Worm (Caenorhabditis elegans) whole organism, young adult: Measurements from ENCODE around the gene sti-1.

Experiments
- B0336.3 ChIP-seq: fragments of 200-800 bp; sonication (Bioruptor generic); IDR thresholded peaks from 2 replicates; pipeline ENCODE4 v1.3.6; 2022; ENCODE audit warnings: missing genetic modification characterization, missing compliant biosample characterization
- F23B12.7 ChIP-seq: sonication (generic microtip); optimal IDR thresholded peaks from 2 replicates; lab custom pipeline; 2017; ENCODE audit warnings: missing genetic modification characterization, mild to moderate bottlenecking, missing compliant biosample characterization, antibody characterized with exemption, moderate library complexity; ENCODE audit not compliant: insufficient read depth
- F55B11.4 ChIP-seq: sonication (generic microtip); optimal IDR thresholded peaks from 2 replicates; lab custom pipeline; 2016; ENCODE audit warnings: missing compliant biosample characterization, missing genetic modification characterization, borderline replicate concordance; ENCODE audit not compliant: insufficient read depth
- F57C9.4 ChIP-seq: sonication (generic microtip); optimal IDR thresholded peaks from 2 replicates; lab custom pipeline; 2017; ENCODE audit warnings: mild to moderate bottlenecking, missing genetic modification characterization, missing compliant biosample characterization
- K12H6.12 ChIP-seq: fragments of 200-800 bp; sonication (Bioruptor generic); optimal IDR thresholded peaks from 2 replicates; lab custom pipeline; 2018; ENCODE audit warnings: mild to moderate bottlenecking, missing genetic modification characterization, missing compliant biosample characterization
- Y53F4B.3 ChIP-seq: fragments of 200-800 bp; sonication (Bioruptor generic); IDR thresholded peaks from 2 replicates; pipeline ENCODE4 v1.3.6; 2022; ENCODE audit warnings: missing genetic modification reagents, missing genetic modification characterization, missing compliant biosample characterization
- Y67H2A.10 ChIP-seq: fragments of 200-800 bp; sonication (Bioruptor generic); conservative IDR thresholded peaks from 2 replicates; pipeline ENCODE4 v1.3.6; 2022; ENCODE audit warnings: missing genetic modification reagents, missing genetic modification characterization, missing compliant biosample characterization
- Y79H2A.3 ChIP-seq: fragments of 200-800 bp; sonication (Bioruptor generic); conservative IDR thresholded peaks from 2 replicates; pipeline ENCODE4 v1.3.6; 2022; ENCODE audit warnings: missing genetic modification reagents, missing genetic modification characterization, missing compliant biosample characterization
- Y95B8A.8 ChIP-seq: fragments of 200-800 bp; sonication (Bioruptor generic); IDR thresholded peaks from 2 replicates; pipeline ENCODE4 v1.3.6; 2022; ENCODE audit warnings: missing genetic modification reagents, missing genetic modification characterization, missing compliant biosample characterization
- ZK185.1 ChIP-seq: sonication (generic microtip); optimal IDR thresholded peaks from 2 replicates; lab custom pipeline; 2016; ENCODE audit warnings: mild to moderate bottlenecking, missing genetic modification characterization, missing compliant biosample characterization; ENCODE audit not compliant: poor library complexity, severe bottlenecking
- ama-1 ChIP-seq, 3 experiments: fragments of 150-350 bp in 1 of 3; sonication (generic microtip) in 2 of 3; optimal IDR thresholded peaks; 2 replicates each; lab custom pipeline; 2014 to 2018; ENCODE audit warnings: missing biosample characterization in 2 of 3, missing genetic modification characterization in 2 of 3, missing genetic modification reagents in 2 of 3
- attf-5 ChIP-seq: fragments of 200-800 bp; sonication (Bioruptor generic); optimal IDR thresholded peaks from 2 replicates; lab custom pipeline; 2018; ENCODE audit warnings: mild to moderate bottlenecking, missing genetic modification characterization, missing compliant biosample characterization
- cebp-1 ChIP-seq, 2 experiments: fragments of 200-800 bp in 1 of 2; sonication (Bioruptor generic) in 1 of 2; sonication (generic microtip) in 1 of 2; IDR thresholded peaks in 1 of 2; optimal IDR thresholded peaks in 1 of 2; 2 replicates each; pipeline versions ENCODE4 v1.3.6 to Lab custom; 2017 to 2022; ENCODE audit warnings: missing compliant biosample characterization in 2 of 2, missing genetic modification characterization in 2 of 2, mild to moderate bottlenecking in 1 of 2, missing genetic modification reagents in 1 of 2, moderate library complexity in 1 of 2
- ceh-79 ChIP-seq: sonication (generic microtip); optimal IDR thresholded peaks from 2 replicates; lab custom pipeline; 2017; ENCODE audit warnings: mild to moderate bottlenecking, missing genetic modification characterization, missing compliant biosample characterization
- chd-7 ChIP-seq: sonication (generic microtip); optimal IDR thresholded peaks from 2 replicates; lab custom pipeline; 2016; ENCODE audit warnings: mild to moderate bottlenecking, missing genetic modification characterization, moderate library complexity, missing compliant biosample characterization
- dox-1 ChIP-seq: fragments of 200-800 bp; sonication (Bioruptor generic); IDR thresholded peaks from 2 replicates; pipeline ENCODE4 v1.3.6; 2022; ENCODE audit warnings: missing genetic modification reagents, missing genetic modification characterization, missing compliant biosample characterization
- dpff-1 ChIP-seq: sonication (generic microtip); optimal IDR thresholded peaks from 2 replicates; lab custom pipeline; 2017; ENCODE audit warnings: mild to moderate bottlenecking, missing genetic modification characterization, missing compliant biosample characterization
- efl-1 ChIP-seq: fragments of 150-350 bp; optimal IDR thresholded peaks from 2 replicates; lab custom pipeline; 2014; ENCODE audit warnings: missing biosample characterization, missing genetic modification reagents, missing genetic modification characterization
- him-1 ChIP-seq: sonication (generic microtip); optimal IDR thresholded peaks from 2 replicates; lab custom pipeline; 2016; ENCODE audit warnings: missing genotype, missing genetic modification reagents, missing genetic modification characterization, missing compliant biosample characterization
- hlh-26 ChIP-seq: fragments of 200-800 bp; sonication (Bioruptor generic); conservative IDR thresholded peaks from 2 replicates; pipeline ENCODE4 v1.3.6; 2022; ENCODE audit warnings: missing genetic modification reagents, missing genetic modification characterization, missing compliant biosample characterization
- let-526 ChIP-seq: fragments of 200-800 bp; sonication (Bioruptor generic); IDR thresholded peaks from 2 replicates; pipeline ENCODE4 v1.3.6; 2022; ENCODE audit warnings: missing genetic modification reagents, missing genetic modification characterization, missing compliant biosample characterization
- let-607 ChIP-seq, 2 experiments: fragments of 200-800 bp in 1 of 2; sonication (Bioruptor generic) in 1 of 2; sonication (generic microtip) in 1 of 2; optimal IDR thresholded peaks; 2 replicates each; lab custom pipeline; 2016 to 2018; ENCODE audit warnings: mild to moderate bottlenecking in 2 of 2, missing compliant biosample characterization in 2 of 2, missing genetic modification characterization in 2 of 2, moderate library complexity in 2 of 2, missing genotype in 1 of 2
- lin-26 ChIP-seq: fragments of 200-800 bp; sonication (Bioruptor generic); IDR thresholded peaks from 2 replicates; pipeline ENCODE4 v1.3.6; 2022; ENCODE audit warnings: missing genetic modification reagents, missing genetic modification characterization, missing compliant biosample characterization
- lin-40 ChIP-seq: sonication (generic microtip); optimal IDR thresholded peaks from 2 replicates; lab custom pipeline; 2016; ENCODE audit warnings: missing genetic modification characterization, mild to moderate bottlenecking, missing compliant biosample characterization, missing genotype, missing genetic modification reagents
- lir-1 ChIP-seq: fragments of 200-800 bp; sonication (Bioruptor generic); conservative IDR thresholded peaks from 2 replicates; pipeline ENCODE4 v1.3.6; 2022; ENCODE audit warnings: missing genetic modification reagents, missing genetic modification characterization, missing compliant biosample characterization
- madf-6 ChIP-seq: fragments of 200-800 bp; sonication (Bioruptor generic); IDR thresholded peaks from 2 replicates; pipeline ENCODE4 v1.3.6; 2022; ENCODE audit warnings: missing genetic modification reagents, missing genetic modification characterization, missing compliant biosample characterization
- mcd-1 ChIP-seq: fragments of 200-800 bp; sonication (Bioruptor generic); IDR thresholded peaks from 2 replicates; pipeline ENCODE4 v1.3.6; 2022; ENCODE audit warnings: missing genetic modification reagents, missing genetic modification characterization, missing compliant biosample characterization
- nfyb-1 ChIP-seq: fragments of 200-800 bp; sonication (Bioruptor generic); IDR thresholded peaks from 2 replicates; pipeline ENCODE4 v1.3.6; 2022; ENCODE audit warnings: missing genetic modification reagents, missing genetic modification characterization, missing compliant biosample characterization
- nhr-179 ChIP-seq: sonication (generic microtip); optimal IDR thresholded peaks from 2 replicates; lab custom pipeline; 2016; ENCODE audit warnings: mild to moderate bottlenecking, missing genetic modification characterization, missing compliant biosample characterization
- nhr-80 ChIP-seq: sonication (generic microtip); optimal IDR thresholded peaks from 2 replicates; lab custom pipeline; 2016; ENCODE audit warnings: missing genetic modification characterization, missing compliant biosample characterization
- nhr-90 ChIP-seq: sonication (generic microtip); optimal IDR thresholded peaks from 2 replicates; lab custom pipeline; 2016; ENCODE audit warnings: missing genotype, mild to moderate bottlenecking, missing genetic modification characterization, missing compliant biosample characterization
- rcor-1 ChIP-seq: fragments of 200-800 bp; sonication (Bioruptor generic); IDR thresholded peaks from 2 replicates; pipeline ENCODE4 v1.3.6; 2022; ENCODE audit warnings: missing genetic modification reagents, missing genetic modification characterization, missing compliant biosample characterization
- repo-1 ChIP-seq: sonication (generic microtip); optimal IDR thresholded peaks from 2 replicates; lab custom pipeline; 2017; ENCODE audit warnings: mild to moderate bottlenecking, missing genetic modification characterization, missing compliant biosample characterization
- snpc-3.4 ChIP-seq: sonication (generic microtip); optimal IDR thresholded peaks from 2 replicates; lab custom pipeline; 2017; ENCODE audit warnings: missing genetic modification characterization, mild to moderate bottlenecking, missing compliant biosample characterization, antibody characterized with exemption, moderate library complexity, missing genotype, missing genetic modification reagents
- somi-1 ChIP-seq: fragments of 200-800 bp; sonication (Bioruptor generic); optimal IDR thresholded peaks from 2 replicates; lab custom pipeline; 2018; ENCODE audit warnings: mild to moderate bottlenecking, missing genetic modification characterization, missing compliant biosample characterization
- tlf-1 ChIP-seq: fragments of 200-800 bp; sonication (Bioruptor generic); optimal IDR thresholded peaks from 2 replicates; lab custom pipeline; 2018; ENCODE audit warnings: mild to moderate bottlenecking, missing genetic modification characterization, missing compliant biosample characterization
- zim-3 ChIP-seq: sonication (generic microtip); optimal IDR thresholded peaks from 2 replicates; lab custom pipeline; 2017; ENCODE audit warnings: mild to moderate bottlenecking, missing genetic modification characterization, moderate library complexity, missing compliant biosample characterization
- ztf-18 ChIP-seq: sonication (generic microtip); optimal IDR thresholded peaks from 2 replicates; lab custom pipeline; 2016; ENCODE audit warnings: missing genotype, mild to moderate bottlenecking, missing genetic modification characterization, missing compliant biosample characterization
- ztf-22 ChIP-seq: fragments of 200-800 bp; sonication (Bioruptor generic); optimal IDR thresholded peaks from 2 replicates; lab custom pipeline; 2018; ENCODE audit warnings: mild to moderate bottlenecking, missing genetic modification characterization, moderate library complexity, missing compliant biosample characterization
- ztf-26 ChIP-seq: sonication (generic microtip); optimal IDR thresholded peaks from 2 replicates; lab custom pipeline; 2017; ENCODE audit warnings: missing genetic modification characterization, missing compliant biosample characterization

The sti-1 gene

ce11 chrV:727484-728351 lies 45.6 kb upstream of the sti-1 start, which contains the start of the genes icl-1 and srh-2 (continued):
- TF ChIP-seq rcor-1 (GFP tag; lab: Robert Waterston, UW) (0 out of 2 replicates have a peak, but pooled peaks have one; percentile 36), tlf-1 (GFP tag; lab: Kevin White, UChicago) (peak; percentile 21), ama-1 (optimal IDR thresholded peaks at IDR 0.05; lab: Kevin White, UChicago) (peak; percentile 97), ama-1 (GFP tag; optimal IDR thresholded peaks at IDR 0.05; lab: Kevin White, UChicago) (no peak), repo-1 (peak; percentile 97), lir-1 (GFP tag; lab: Robert Waterston, UW) (0 out of 2 replicates have a peak, but pooled peaks have one; percentile 12), hlh-26 (0 out of 2 replicates have a peak, but pooled peaks have one; percentile 67), nfyb-1 (GFP tag; lab: Robert Waterston, UW) (peak; percentile 68), dpff-1 (tag; lab: Kevin White, UChicago) (peak; percentile 68)

DNA sequence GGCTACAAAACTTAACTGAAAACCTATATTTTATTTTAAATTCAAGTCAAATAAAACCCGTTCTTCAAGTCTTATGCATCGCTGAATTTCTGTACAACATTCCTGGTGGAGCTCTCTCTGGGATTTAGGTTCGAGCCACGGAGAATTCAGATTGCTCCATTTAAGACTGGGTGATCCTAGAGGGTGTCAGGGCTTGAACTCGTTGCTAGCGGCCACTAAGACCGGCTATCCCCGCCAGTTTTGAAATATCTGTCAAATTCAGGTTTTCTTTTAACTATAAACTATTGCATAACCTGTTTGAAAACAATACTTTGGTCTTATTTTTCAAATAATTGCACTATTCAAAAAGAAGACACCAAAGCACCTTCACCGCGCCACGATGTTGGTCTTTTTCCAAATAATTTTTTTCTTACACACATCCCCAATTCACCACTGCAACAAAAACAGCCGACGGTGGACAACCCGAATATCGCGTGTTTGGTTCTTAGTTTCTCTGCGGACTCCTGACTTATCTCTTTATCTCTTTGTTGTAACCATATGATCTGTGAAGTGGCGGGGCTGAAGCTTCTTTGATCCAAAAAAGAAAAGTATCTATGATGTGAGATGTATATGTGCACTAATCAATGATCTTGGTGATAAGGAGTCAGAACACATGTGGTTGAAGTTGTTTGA lies 44.4 kb upstream of the sti-1 start:
- TF ChIP-seq B0336.3 (GFP tag; lab: Robert Waterston, UW) = peak; percentile 66
- TF ChIP-seq dox-1 (GFP tag; lab: Robert Waterston, UW) = no peak
- peak in 1 of 2 experiments; percentile 18 for TF ChIP-seq let-607 (tag; optimal IDR thresholded peaks at IDR 0.05; lab: Kevin White, UChicago)
- TF ChIP-seq ZK185.1 = peak; percentile 29
- peak; percentile 40; the same call in 1 of the 2 replicates for TF ChIP-seq let-526
- no peak for TF ChIP-seq Y67H2A.10 (GFP tag; lab: Robert Waterston, UW)
- TF ChIP-seq madf-6 = no peak
- TF ChIP-seq repo-1 = peak; percentile 64
- TF ChIP-seq K12H6.12 (tag; lab: Kevin White, UChicago) = peak; percentile 32
- no peak for TF ChIP-seq F55B11.4 (tag; lab: Kevin White, UChicago)
- peak; percentile 16 for TF ChIP-seq ztf-26
- TF ChIP-seq ama-1 (optimal IDR thresholded peaks at IDR 0.05; lab: Kevin White, UChicago) = peak; percentile 85
- no peak for TF ChIP-seq ama-1 (GFP tag; optimal IDR thresholded peaks at IDR 0.05; lab: Kevin White, UChicago)
- TF ChIP-seq tlf-1 (GFP tag; lab: Kevin White, UChicago) = peak; percentile 54
- peak; percentile 67 for TF ChIP-seq somi-1 (GFP tag; lab: Kevin White, UChicago)
- no peak for TF ChIP-seq him-1 (tag; lab: Kevin White, UChicago)
- no peak for TF ChIP-seq ceh-79
- TF ChIP-seq chd-7 (tag; lab: Kevin White, UChicago) = peak; percentile 54
- peak; percentile 42 for TF ChIP-seq ztf-22 (GFP tag; lab: Kevin White, UChicago)
- TF ChIP-seq Y53F4B.3 (GFP tag; lab: Robert Waterston, UW) = no peak
- peak; percentile 24 for TF ChIP-seq lin-40 (tag; lab: Kevin White, UChicago)
- TF ChIP-seq F57C9.4 = peak; percentile 8
- peak; percentile 23 for TF ChIP-seq nhr-80 (tag; lab: Kevin White, UChicago)
- TF ChIP-seq cebp-1 (GFP tag; IDR thresholded peaks at IDR 0.05; lab: Robert Waterston, UW) = no peak
- peak; percentile 44 for TF ChIP-seq cebp-1 (tag; optimal IDR thresholded peaks at IDR 0.05; lab: Kevin White, UChicago)
- peak; percentile 22 for TF ChIP-seq attf-5 (GFP tag; lab: Kevin White, UChicago)
- TF ChIP-seq ztf-18 (tag; lab: Kevin White, UChicago) = no peak
- TF ChIP-seq Y95B8A.8 = 0 out of 2 replicates have a peak, but pooled peaks have one; percentile 27
- TF ChIP-seq, all 124 proteins: peak for 18

- TF ChIP-seq ceh-79 (no peak), Y79H2A.3 (no peak), cebp-1 (GFP tag; IDR thresholded peaks at IDR 0.05; lab: Robert Waterston, UW) (peak; percentile 37; the same call in 1 of the 2 replicates), cebp-1 (tag; optimal IDR thresholded peaks at IDR 0.05; lab: Kevin White, UChicago) (peak; percentile 71), lin-26 (GFP tag; lab: Robert Waterston, UW) (0 out of 2 replicates have a peak, but pooled peaks have one; percentile 24), lin-40 (tag; lab: Kevin White, UChicago) (peak; percentile 47), snpc-3.4 (tag; lab: Kevin White, UChicago) (no peak), F23B12.7 (tag; lab: Kevin White, UChicago) (no peak), efl-1 (GFP tag; lab: Kevin White, UChicago) (no peak), nhr-90 (tag; lab: Kevin White, UChicago) (no peak), mcd-1 (GFP tag; lab: Robert Waterston, UW) (no peak), let-607 (tag; optimal IDR thresholded peaks at IDR 0.05; lab: Kevin White, UChicago) (no peak), nhr-179 (tag; lab: Kevin White, UChicago) (no peak), zim-3 (tag; lab: Kevin White, UChicago) (no peak)
Observed at ce11 chrV:730216-730615, 43.1 kb upstream of the sti-1 start.
